Fruit fly (Drosophila melanogaster) whole organism, embryonic: Measurements from ENCODE around the gene osk.

ENCODE experiments used
- B-H1 ChIP-seq: fragments of 200-800 bp; sonication (Bioruptor generic); IDR thresholded peaks from 3 replicates; pipeline ENCODE4 v1.3.6; 2022; ENCODE audit warnings: missing biosample characterization, missing genetic modification characterization
- Bgb ChIP-seq: fragments of 200-800 bp; sonication (Bioruptor generic); IDR thresholded peaks from 2 replicates; pipeline ENCODE4 v1.3.6; 2022; ENCODE audit warnings: missing biosample characterization, missing genetic modification characterization; ENCODE audit not compliant: partially characterized antibody
- CG10209 ChIP-seq: fragments of 200-800 bp; sonication (Bioruptor generic); optimal IDR thresholded peaks from 3 replicates; lab custom pipeline; 2017; ENCODE audit warnings: missing biosample characterization, mild to moderate bottlenecking, missing genetic modification characterization, missing genetic modification reagents
- CG10267 ChIP-seq: fragments of 200-800 bp; sonication (Bioruptor generic); optimal IDR thresholded peaks from 2 replicates; lab custom pipeline; 2018; ENCODE audit warnings: missing biosample characterization, mild to moderate bottlenecking, missing genetic modification characterization, moderate library complexity
- CG10959 ChIP-seq: fragments of 200-800 bp; sonication (Bioruptor generic); IDR thresholded peaks from 2 replicates; pipeline ENCODE4 v1.3.6; 2022; ENCODE audit warnings: missing biosample characterization, missing genetic modification characterization
- CG11247 ChIP-seq: fragments of 200-800 bp; sonication (Bioruptor generic); IDR thresholded peaks from 2 replicates; pipeline ENCODE4 v1.3.6; 2022; ENCODE audit warnings: missing biosample characterization, missing genetic modification characterization
- CG12071 ChIP-seq: fragments of 200-800 bp; sonication (Bioruptor generic); optimal IDR thresholded peaks from 3 replicates; lab custom pipeline; 2018; ENCODE audit warnings: missing biosample characterization, mild to moderate bottlenecking, missing genetic modification characterization
- CG12769 ChIP-seq: fragments of 200-800 bp; sonication (Bioruptor generic); optimal IDR thresholded peaks from 2 replicates; lab custom pipeline; 2019; ENCODE audit warnings: missing biosample characterization, mild to moderate bottlenecking, missing genetic modification characterization, moderate library complexity
- CG13296 ChIP-seq: fragments of 200-800 bp; sonication (Bioruptor generic); optimal IDR thresholded peaks from 3 replicates; lab custom pipeline; 2018; ENCODE audit warnings: missing biosample characterization, mild to moderate bottlenecking, missing genetic modification characterization
- CG14710 ChIP-seq: fragments of 200-800 bp; sonication (Bioruptor generic); optimal IDR thresholded peaks from 3 replicates; lab custom pipeline; 2019; ENCODE audit warnings: missing biosample characterization, mild to moderate bottlenecking, missing genetic modification characterization, moderate library complexity
- CG15269 ChIP-seq: fragments of 200-800 bp; sonication (Bioruptor generic); optimal IDR thresholded peaks from 2 replicates; lab custom pipeline; 2018; ENCODE audit warnings: missing biosample characterization, mild to moderate bottlenecking, missing genetic modification characterization, moderate library complexity
- CG1603 ChIP-seq: fragments of 200-800 bp; sonication (Bioruptor generic); optimal IDR thresholded peaks from 2 replicates; lab custom pipeline; 2019; ENCODE audit warnings: missing biosample characterization, mild to moderate bottlenecking, missing genetic modification characterization, moderate library complexity
- CG16863 ChIP-seq: fragments of 200-800 bp; sonication (Bioruptor generic); optimal IDR thresholded peaks from 3 replicates; lab custom pipeline; 2016; ENCODE audit warnings: missing biosample characterization, missing genetic modification characterization
- CG17328 ChIP-seq: fragments of 200-800 bp; sonication (Bioruptor generic); IDR thresholded peaks from 2 replicates; pipeline ENCODE4 v1.3.6; 2022; ENCODE audit warnings: missing biosample characterization, missing genetic modification characterization
- CG32767 ChIP-seq: fragments of 200-800 bp; sonication (Bioruptor generic); IDR thresholded peaks from 2 replicates; pipeline ENCODE4 v1.3.6; 2022; ENCODE audit warnings: missing biosample characterization, missing genetic modification characterization
- CG4424 ChIP-seq: fragments of 200-800 bp; sonication (Bioruptor generic); optimal IDR thresholded peaks from 3 replicates; lab custom pipeline; 2016; ENCODE audit warnings: missing biosample characterization, missing genetic modification characterization
- CG4617 ChIP-seq: fragments of 200-800 bp; sonication (Bioruptor generic); optimal IDR thresholded peaks from 3 replicates; lab custom pipeline; 2016; ENCODE audit warnings: missing biosample characterization, missing genetic modification characterization, borderline replicate concordance
- CG4707 ChIP-seq: fragments of 200-800 bp; sonication (Bioruptor generic); optimal IDR thresholded peaks from 2 replicates; lab custom pipeline; 2018; ENCODE audit warnings: missing biosample characterization, mild to moderate bottlenecking, missing genetic modification characterization, moderate library complexity
- CG6654 ChIP-seq: fragments of 200-800 bp; sonication (Bioruptor generic); optimal IDR thresholded peaks from 2 replicates; lab custom pipeline; 2017; ENCODE audit warnings: missing biosample characterization, mild to moderate bottlenecking, missing genetic modification characterization
- CG6689 ChIP-seq: fragments of 200-800 bp; sonication (Bioruptor generic); IDR thresholded peaks from 2 replicates; pipeline ENCODE4 v1.3.6; 2022; ENCODE audit warnings: missing biosample characterization, missing genetic modification characterization
- CG6791 ChIP-seq: fragments of 200-800 bp; sonication (Bioruptor generic); IDR thresholded peaks from 3 replicates; pipeline ENCODE4 v1.3.6; 2022; ENCODE audit warnings: missing biosample characterization, missing genetic modification characterization; ENCODE audit not compliant: partially characterized antibody
- CG7839 ChIP-seq: fragments of 200-800 bp; sonication (Bioruptor generic); optimal IDR thresholded peaks from 3 replicates; lab custom pipeline; 2018; ENCODE audit warnings: missing biosample characterization, mild to moderate bottlenecking, missing genetic modification characterization, moderate library complexity
- CG7987 ChIP-seq: fragments of 200-800 bp; sonication (Bioruptor generic); optimal IDR thresholded peaks from 2 replicates; lab custom pipeline; 2018; ENCODE audit warnings: missing biosample characterization, mild to moderate bottlenecking, missing genetic modification characterization, moderate library complexity
- CG9437 ChIP-seq: fragments of 200-800 bp; sonication (Bioruptor generic); optimal IDR thresholded peaks from 2 replicates; lab custom pipeline; 2018; ENCODE audit warnings: missing biosample characterization, mild to moderate bottlenecking, missing genetic modification characterization
- CoRest ChIP-seq: fragments of 200-800 bp; sonication (Bioruptor generic); optimal IDR thresholded peaks from 3 replicates; lab custom pipeline; 2018; ENCODE audit warnings: missing biosample characterization, mild to moderate bottlenecking, missing genetic modification characterization, moderate library complexity
- Deaf1 ChIP-seq: fragments of 200-800 bp; optimal IDR thresholded peaks from 3 replicates; lab custom pipeline; 2019; ENCODE audit warnings: missing biosample characterization, mild to moderate bottlenecking, missing genetic modification characterization, moderate library complexity
- Dek ChIP-seq: fragments of 200-800 bp; sonication (Bioruptor generic); optimal IDR thresholded peaks from 3 replicates; lab custom pipeline; 2019; ENCODE audit warnings: missing biosample characterization, mild to moderate bottlenecking, missing genetic modification characterization, moderate library complexity
- Doc3 ChIP-seq: fragments of 200-800 bp; sonication (Bioruptor generic); IDR thresholded peaks from 3 replicates; pipeline ENCODE4 v1.3.6; 2022; ENCODE audit warnings: missing biosample characterization, missing genetic modification characterization; ENCODE audit not compliant: partially characterized antibody
- GATAe ChIP-seq: fragments of 200-800 bp; sonication (Bioruptor generic); conservative IDR thresholded peaks from 2 replicates; pipeline ENCODE4 v1.3.6; 2022; ENCODE audit warnings: missing biosample characterization, missing genetic modification characterization
- Gug ChIP-seq: fragments of 200-800 bp; sonication (Bioruptor generic); IDR thresholded peaks from 4 replicates; pipeline ENCODE4 v1.3.6; 2022; ENCODE audit warnings: missing biosample characterization, missing genetic modification characterization
- HLH3B ChIP-seq: fragments of 200-800 bp; sonication (Bioruptor generic); IDR thresholded peaks from 2 replicates; pipeline ENCODE4 v1.3.6; 2022; ENCODE audit warnings: missing biosample characterization, missing genetic modification characterization
- HLH54F ChIP-seq: fragments of 200-800 bp; sonication (Bioruptor generic); optimal IDR thresholded peaks from 3 replicates; lab custom pipeline; 2016; ENCODE audit warnings: missing biosample characterization, missing genetic modification characterization
- HmgD ChIP-seq: fragments of 200-800 bp; sonication (Bioruptor generic); optimal IDR thresholded peaks from 3 replicates; lab custom pipeline; 2016; ENCODE audit warnings: missing biosample characterization, missing genetic modification characterization
- ap ChIP-seq: fragments of 200-800 bp; sonication (Bioruptor generic); IDR thresholded peaks from 2 replicates; pipeline ENCODE4 v1.3.6; 2022; ENCODE audit warnings: missing biosample characterization, missing genetic modification characterization
- corto ChIP-seq: fragments of 200-800 bp; sonication (Bioruptor generic); optimal IDR thresholded peaks from 2 replicates; lab custom pipeline; 2016; ENCODE audit warnings: missing biosample characterization, mild to moderate bottlenecking, missing genetic modification characterization, moderate library complexity
- crc ChIP-seq: fragments of 200-800 bp; sonication (Bioruptor generic); optimal IDR thresholded peaks from 2 replicates; lab custom pipeline; 2016; ENCODE audit warnings: missing biosample characterization, missing genetic modification characterization
- eve ChIP-seq, 2 experiments: fragments of >200 bp; optimal IDR thresholded peaks; 2 replicates each; lab custom pipeline; 2017; ENCODE audit warnings: missing biosample characterization in 2 of 2, missing genetic modification characterization in 2 of 2
- fd3F ChIP-seq: fragments of 200-800 bp; sonication (Bioruptor generic); optimal IDR thresholded peaks from 2 replicates; lab custom pipeline; 2018; ENCODE audit warnings: missing biosample characterization, mild to moderate bottlenecking, missing genetic modification characterization, moderate library complexity
- fd96Cb ChIP-seq: fragments of 200-800 bp; sonication (Bioruptor generic); optimal IDR thresholded peaks from 2 replicates; lab custom pipeline; 2018; ENCODE audit warnings: missing biosample characterization, mild to moderate bottlenecking, missing genetic modification characterization, moderate library complexity
- hkb ChIP-seq, 2 experiments: fragments of 200-800 bp in 1 of 2; fragments of >200 bp in 1 of 2; sonication (Bioruptor generic) in 1 of 2; IDR thresholded peaks in 1 of 2; optimal IDR thresholded peaks in 1 of 2; 2 replicates each; pipeline versions ENCODE4 v1.3.6 to Lab custom; 2017 to 2022; ENCODE audit warnings: missing biosample characterization in 1 of 2, missing genetic modification characterization in 1 of 2
- kah ChIP-seq: fragments of 200-800 bp; sonication (Bioruptor generic); optimal IDR thresholded peaks from 2 replicates; lab custom pipeline; 2018; ENCODE audit warnings: missing biosample characterization, mild to moderate bottlenecking, missing genetic modification characterization
- luna ChIP-seq: fragments of 200-800 bp; sonication (Bioruptor generic); optimal IDR thresholded peaks from 2 replicates; lab custom pipeline; 2016; ENCODE audit warnings: missing biosample characterization, missing genetic modification characterization
- nerfin-2 ChIP-seq: fragments of 200-800 bp; sonication (Bioruptor generic); IDR thresholded peaks from 2 replicates; pipeline ENCODE4 v1.3.6; 2022; ENCODE audit warnings: missing biosample characterization, missing genetic modification characterization; ENCODE audit not compliant: partially characterized antibody
- sima ChIP-seq: fragments of 200-800 bp; sonication (Bioruptor generic); optimal IDR thresholded peaks from 2 replicates; lab custom pipeline; 2016; ENCODE audit warnings: missing biosample characterization, missing genetic modification characterization
- so ChIP-seq: fragments of 200-800 bp; sonication (Bioruptor generic); IDR thresholded peaks from 3 replicates; pipeline ENCODE4 v1.3.6; 2022; ENCODE audit warnings: missing biosample characterization, missing genetic modification characterization
- stwl ChIP-seq: fragments of 200-800 bp; sonication (Bioruptor generic); optimal IDR thresholded peaks from 3 replicates; lab custom pipeline; 2018; ENCODE audit warnings: missing biosample characterization, mild to moderate bottlenecking, missing genetic modification characterization, moderate library complexity

The osk gene

DNA sequence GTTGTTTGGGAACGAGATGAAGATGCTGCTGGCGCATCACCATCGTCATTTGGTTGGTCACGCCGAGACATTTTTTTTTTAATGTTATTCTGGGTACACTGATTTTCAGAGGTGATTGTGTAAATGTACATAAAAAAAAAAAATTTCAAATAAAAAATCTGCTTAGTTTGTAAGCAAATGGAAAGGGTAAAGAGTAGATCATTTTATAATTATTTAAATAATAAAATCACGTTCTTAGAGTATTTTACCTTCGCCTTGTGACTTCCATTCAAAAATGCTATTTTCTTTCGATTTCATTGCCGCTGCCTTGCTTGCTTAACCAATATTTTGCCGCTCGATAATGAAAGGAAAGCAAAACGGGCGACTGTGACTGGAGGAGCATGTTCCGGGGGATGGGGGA is 43.8 kb downstream of the osk start (continued):
- peak; percentile 8 for TF ChIP-seq CG4707 (GFP tag; lab: Kevin White, UChicago)
- TF ChIP-seq fd96Cb (tag; lab: Kevin White, UChicago) = peak; percentile 58
- TF ChIP-seq eve (GFP tag; optimal IDR thresholded peaks at IDR 0.05; lab: Kevin White, UChicago) = peak in 1 of 2 experiments; percentile 20
- peak; percentile 54 for TF ChIP-seq CoRest (tag; lab: Kevin White, UChicago)
- peak; percentile 22 for TF ChIP-seq CG4424 (GFP tag; lab: Kevin White, UChicago)
- peak; percentile 16 for TF ChIP-seq CG10209 (GFP tag; lab: Kevin White, UChicago)
- TF ChIP-seq nerfin-2 (GFP tag; lab: Robert Waterston, UW) = no peak
- TF ChIP-seq CG10267 = peak; percentile 35
- no peak for TF ChIP-seq Doc3 (GFP tag; lab: Robert Waterston, UW)
- TF ChIP-seq CG15269 (tag; lab: Kevin White, UChicago) = peak; percentile 34
- no peak for TF ChIP-seq CG13296
- TF ChIP-seq CG9437 (GFP tag; lab: Kevin White, UChicago) = peak; percentile 14
- peak; percentile 25; the same call in 1 of the 2 replicates for TF ChIP-seq CG6689
- no peak for TF ChIP-seq fd3F (GFP tag; lab: Kevin White, UChicago)
- peak; percentile 35 for TF ChIP-seq CG7839 (tag; lab: Kevin White, UChicago)
- TF ChIP-seq CG4617 = no peak
- no peak for TF ChIP-seq Deaf1 (tag; lab: Kevin White, UChicago)
- no peak for TF ChIP-seq CG16863 (GFP tag; lab: Kevin White, UChicago)
- TF ChIP-seq, all 482 proteins: peak for 110

DNA sequence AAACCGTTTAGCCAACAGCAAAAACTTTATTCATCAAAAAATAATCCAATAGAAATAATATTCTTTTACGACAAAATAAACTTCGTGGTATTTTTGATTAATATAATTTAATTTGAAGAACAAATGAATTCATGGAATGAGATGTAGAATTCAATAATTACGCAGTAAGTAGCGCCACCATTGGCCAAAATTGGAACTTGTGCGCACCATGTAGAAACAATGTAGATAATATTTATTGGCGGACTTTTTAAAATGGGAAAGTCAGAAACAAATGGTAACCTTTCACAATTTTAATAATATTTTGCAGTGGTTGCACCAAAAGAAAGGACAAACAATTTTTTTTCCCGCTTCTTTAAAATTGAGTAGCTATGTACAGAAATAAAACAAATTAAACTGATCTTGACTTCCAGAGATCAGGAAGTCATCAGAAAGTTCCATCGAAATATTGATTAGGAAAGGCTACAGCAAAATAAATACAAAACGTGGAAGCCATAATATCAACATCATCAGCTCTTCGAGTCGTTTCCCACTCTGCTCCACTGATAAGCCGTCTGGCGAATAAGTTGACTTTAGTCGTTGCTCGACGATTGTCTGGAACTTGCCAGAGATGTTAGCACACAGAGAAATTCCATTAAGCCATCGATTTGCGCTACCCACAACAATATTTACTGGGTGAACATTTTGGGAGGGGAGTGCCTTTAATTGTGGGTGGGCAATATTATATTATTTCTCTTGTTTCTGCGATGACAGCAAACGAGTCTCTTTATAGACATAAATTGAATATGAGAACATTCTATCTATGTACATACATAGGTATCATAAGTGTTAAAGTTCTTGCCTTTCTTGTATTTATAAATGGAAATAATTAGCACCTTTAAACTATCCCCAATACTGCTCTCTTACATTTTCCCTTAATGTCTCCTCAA is 45.2 kb downstream of the osk start:
- TF ChIP-seq sima (GFP tag; lab: Kevin White, UChicago) (no peak), ap (GFP tag; lab: Robert Waterston, UW) (no peak), CG12769 (peak; percentile 6), B-H1 (GFP tag; lab: Robert Waterston, UW) (0 out of 3 replicates have a peak, but pooled peaks have one; percentile 12), CG14710 (peak; percentile 7), so (0 out of 3 replicates have a peak, but pooled peaks have one; percentile 27), CG9437 (GFP tag; lab: Kevin White, UChicago) (no peak), CG10959 (GFP tag; lab: Robert Waterston, UW) (no peak), CG11247 (no peak), kah (GFP tag; lab: Kevin White, UChicago) (no peak), CG17328 (GFP tag; lab: Robert Waterston, UW) (no peak), HLH3B (GFP tag; lab: Robert Waterston, UW) (no peak; the same call in 1 of the 2 replicates), CG6791 (GFP tag; lab: Robert Waterston, UW) (0 out of 3 replicates have a peak, but pooled peaks have one; percentile 45), CG7987 (GFP tag; lab: Kevin White, UChicago) (no peak), luna (GFP tag; lab: Kevin White, UChicago) (peak; percentile 11), hkb (optimal IDR thresholded peaks at IDR 0.05; lab: Kevin White, UChicago) (no peak), hkb (GFP tag; IDR thresholded peaks at IDR 0.05; lab: Robert Waterston, UW) (no peak), Bgb (GFP tag; lab: Robert Waterston, UW) (peak; percentile 84), crc (GFP tag; lab: Kevin White, UChicago) (no peak), CG12071 (GFP tag; lab: Kevin White, UChicago) (no peak), HLH54F (GFP tag; lab: Kevin White, UChicago) (no peak), GATAe (no peak), CG1603 (peak; percentile 32), corto (GFP tag; lab: Kevin White, UChicago) (no peak), CG6654 (GFP tag; lab: Kevin White, UChicago) (no peak), HmgD (GFP tag; lab: Kevin White, UChicago) (peak; percentile 11), CG32767 (GFP tag; lab: Robert Waterston, UW) (no peak), stwl (peak; percentile 55), Gug (GFP tag; lab: Robert Waterston, UW) (no peak), Dek (tag; lab: Kevin White, UChicago) (peak; percentile 69)
